Fruit fly (Drosophila melanogaster): Measurements from ENCODE around the gene CG15564.

CG15564 gene

dm6 chr3R:31240023-31240422 is 4.9 kb upstream of the CG15564 start:
- TF ChIP-seq jim (GFP tag; optimal IDR thresholded peaks at IDR 0.05) (no peak), usp (GFP tag; optimal IDR thresholded peaks at IDR 0.05) (no peak), brk (GFP tag; optimal IDR thresholded peaks at IDR 0.05) (no peak), pan (optimal IDR thresholded peaks at IDR 0.05) (no peak), dsf (GFP tag; optimal IDR thresholded peaks at IDR 0.05; ENCODE audit: borderline replicate concordance) (no peak), sv (GFP tag; optimal IDR thresholded peaks at IDR 0.05) (no peak), Sp1 (GFP tag; optimal IDR thresholded peaks at IDR 0.05) (no peak), OdsH (GFP tag; optimal IDR thresholded peaks at IDR 0.05) (no peak), Rel (GFP tag; optimal IDR thresholded peaks at IDR 0.05) (no peak), Rel (tag; optimal IDR thresholded peaks at IDR 0.05) (no peak), CG32264 (GFP tag; optimal IDR thresholded peaks at IDR 0.05) (no peak), Jra (GFP tag; optimal IDR thresholded peaks at IDR 0.05) (no peak), dl (GFP tag; optimal IDR thresholded peaks at IDR 0.05; ENCODE audit: insufficient read depth in 1 of 2, partially characterized antibody in 2 of 2) (no peak), fru (GFP tag; optimal IDR thresholded peaks at IDR 0.05) (no peak), Vsx2 (GFP tag; optimal IDR thresholded peaks at IDR 0.05; ENCODE audit: partially characterized antibody) (no peak), Dif (GFP tag; optimal IDR thresholded peaks at IDR 0.05; ENCODE audit: partially characterized antibody) (no peak), Hr83 (GFP tag; optimal IDR thresholded peaks at IDR 0.05; ENCODE audit: poor library complexity, severe bottlenecking) (no peak), woc (GFP tag; optimal IDR thresholded peaks at IDR 0.05) (no peak), HLH106 (tag; optimal IDR thresholded peaks at IDR 0.05) (no peak), br (GFP tag; optimal IDR thresholded peaks at IDR 0.05) (no peak), lola (GFP tag; optimal IDR thresholded peaks at IDR 0.05) (no peak)

- TF ChIP-seq rgr (GFP tag; optimal IDR thresholded peaks at IDR 0.05), result no peak
- no peak for TF ChIP-seq pan (optimal IDR thresholded peaks at IDR 0.05)
- TF ChIP-seq Hr78 (GFP tag; optimal IDR thresholded peaks at IDR 0.05), result no peak
- TF ChIP-seq Dif (GFP tag; optimal IDR thresholded peaks at IDR 0.05; ENCODE audit: partially characterized antibody), result no peak
- no peak for TF ChIP-seq foxo (GFP tag; optimal IDR thresholded peaks at IDR 0.05)
- no peak for TF ChIP-seq ey (GFP tag; optimal IDR thresholded peaks at IDR 0.05)
- no peak for TF ChIP-seq psq (GFP tag; optimal IDR thresholded peaks at IDR 0.05)
- no peak for TF ChIP-seq dmrt93B (GFP tag; optimal IDR thresholded peaks at IDR 0.05)
- TF ChIP-seq Sp1 (GFP tag; optimal IDR thresholded peaks at IDR 0.05), result no peak
- TF ChIP-seq Mio (GFP tag; optimal IDR thresholded peaks at IDR 0.05), result no peak
- TF ChIP-seq Abd-B (GFP tag; optimal IDR thresholded peaks at IDR 0.05), result no peak
- TF ChIP-seq br (GFP tag; optimal IDR thresholded peaks at IDR 0.05), result no peak
- TF ChIP-seq Vsx2 (GFP tag; optimal IDR thresholded peaks at IDR 0.05; ENCODE audit: partially characterized antibody), result no peak
- TF ChIP-seq GATAd (GFP tag; optimal IDR thresholded peaks at IDR 0.05), result no peak
- no peak for TF ChIP-seq lola (GFP tag; optimal IDR thresholded peaks at IDR 0.05)
- no peak for TF ChIP-seq Myc (optimal IDR thresholded peaks at IDR 0.05)
- TF ChIP-seq fru (GFP tag; optimal IDR thresholded peaks at IDR 0.05), result no peak
- TF ChIP-seq usp (GFP tag; optimal IDR thresholded peaks at IDR 0.05), result no peak
- TF ChIP-seq Dfd (GFP tag; optimal IDR thresholded peaks at IDR 0.05), result no peak
Measured at dm6 chr3R:31232236-31232635, 2.9 kb downstream of the CG15564 start, which contains the start of gene CG15563. Gene CG15563, minus strand, starts transcription at chr3R:31232336.

dm6 chr3R:31231134-31231533 is 4.0 kb downstream of the CG15564 start:
- TF ChIP-seq Myc (optimal IDR thresholded peaks at IDR 0.05) (peak; percentile 63), Hr83 (GFP tag; optimal IDR thresholded peaks at IDR 0.05; ENCODE audit: poor library complexity, severe bottlenecking) (no peak), brk (GFP tag; optimal IDR thresholded peaks at IDR 0.05) (no peak)

DNA sequence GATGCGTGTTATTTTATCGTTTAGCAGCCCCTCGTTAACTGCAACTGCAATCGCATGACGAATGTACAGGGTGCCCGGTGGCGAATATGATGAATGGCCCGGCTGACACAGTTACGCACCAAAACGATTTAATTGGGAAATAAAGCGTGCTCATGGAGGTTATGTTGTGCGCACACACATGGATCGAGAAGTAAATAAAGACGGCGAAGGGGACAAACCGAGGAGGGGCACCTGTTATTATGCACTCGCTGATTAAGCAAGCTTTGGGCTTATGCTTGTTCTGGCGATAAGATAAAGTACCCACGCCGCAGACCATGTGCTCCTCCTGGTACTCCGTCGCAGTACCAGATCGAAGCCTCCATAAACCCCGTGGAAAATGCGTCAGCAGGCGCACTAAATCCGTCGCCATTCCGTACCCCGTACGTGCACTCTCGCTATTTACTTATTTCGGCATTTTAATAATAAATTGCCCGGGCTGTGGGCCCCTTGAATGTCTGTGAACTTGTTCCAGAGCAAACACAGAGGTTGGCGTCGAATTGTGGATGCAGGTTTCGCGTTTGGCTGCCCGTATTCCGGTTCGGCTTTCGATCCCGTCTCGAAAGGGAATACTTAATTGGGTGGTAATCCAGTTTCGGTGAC is 10.0 kb downstream of the CG15564 start:
- TF ChIP-seq Vsx2 (GFP tag; optimal IDR thresholded peaks at IDR 0.05; ENCODE audit: partially characterized antibody) (no peak), Rel (GFP tag; optimal IDR thresholded peaks at IDR 0.05) (no peak), Rel (tag; optimal IDR thresholded peaks at IDR 0.05) (peak; percentile 59), GATAd (GFP tag; optimal IDR thresholded peaks at IDR 0.05) (no peak), brk (GFP tag; optimal IDR thresholded peaks at IDR 0.05) (peak; percentile 64), sage (GFP tag; optimal IDR thresholded peaks at IDR 0.05) (peak; percentile 25), Jra (GFP tag; optimal IDR thresholded peaks at IDR 0.05) (peak; percentile 71), Hnf4 (GFP tag; optimal IDR thresholded peaks at IDR 0.05) (peak; percentile 46), tai (GFP tag; optimal IDR thresholded peaks at IDR 0.05) (no peak), CG9705 (GFP tag; optimal IDR thresholded peaks at IDR 0.05) (no peak), rgr (GFP tag; optimal IDR thresholded peaks at IDR 0.05) (peak; percentile 80), psq (GFP tag; optimal IDR thresholded peaks at IDR 0.05) (peak; percentile 58), Myc (optimal IDR thresholded peaks at IDR 0.05) (no peak), Hr83 (GFP tag; optimal IDR thresholded peaks at IDR 0.05; ENCODE audit: poor library complexity, severe bottlenecking) (peak; percentile 66), Sp1 (GFP tag; optimal IDR thresholded peaks at IDR 0.05) (peak; percentile 56), dmrt93B (GFP tag; optimal IDR thresholded peaks at IDR 0.05) (peak; percentile 22), Dif (GFP tag; optimal IDR thresholded peaks at IDR 0.05; ENCODE audit: partially characterized antibody) (no peak), dsf (GFP tag; optimal IDR thresholded peaks at IDR 0.05; ENCODE audit: borderline replicate concordance) (no peak), CrebA (GFP tag; optimal IDR thresholded peaks at IDR 0.05; ENCODE audit: borderline replicate concordance) (no peak), br (GFP tag; optimal IDR thresholded peaks at IDR 0.05) (peak; percentile 72), lola (GFP tag; optimal IDR thresholded peaks at IDR 0.05) (no peak), jim (GFP tag; optimal IDR thresholded peaks at IDR 0.05) (no peak), CG32264 (GFP tag; optimal IDR thresholded peaks at IDR 0.05) (no peak), Mio (GFP tag; optimal IDR thresholded peaks at IDR 0.05) (no peak), OdsH (GFP tag; optimal IDR thresholded peaks at IDR 0.05) (peak; percentile 26), dl (GFP tag; optimal IDR thresholded peaks at IDR 0.05; ENCODE audit: insufficient read depth in 1 of 2, partially characterized antibody in 2 of 2) (no peak), pan (optimal IDR thresholded peaks at IDR 0.05) (no peak), sv (GFP tag; optimal IDR thresholded peaks at IDR 0.05) (no peak), usp (GFP tag; optimal IDR thresholded peaks at IDR 0.05) (no peak), N (GFP tag; optimal IDR thresholded peaks at IDR 0.05) (no peak), Dfd (GFP tag; optimal IDR thresholded peaks at IDR 0.05) (no peak), foxo (GFP tag; optimal IDR thresholded peaks at IDR 0.05) (peak in 1 of 2 experiments; percentile 74), ey (GFP tag; optimal IDR thresholded peaks at IDR 0.05) (peak; percentile 76)

Measured in whole organism, wandering third instar larva.